Worm (Caenorhabditis elegans): ENCODE measurements around the gene srz-5.

- TF ChIP-seq F10B5.3 (tag; optimal IDR thresholded peaks at IDR 0.05) = no peak
- TF ChIP-seq ztf-11 (tag; optimal IDR thresholded peaks at IDR 0.05) = no peak
- no peak for TF ChIP-seq snpc-4 (tag; optimal IDR thresholded peaks at IDR 0.05)
- TF ChIP-seq ces-1 (GFP tag; optimal IDR thresholded peaks at IDR 0.05) = no peak
- TF ChIP-seq ama-1 (optimal IDR thresholded peaks at IDR 0.05) = no peak
- no peak for TF ChIP-seq ceh-82 (tag; optimal IDR thresholded peaks at IDR 0.05)
- no peak for TF ChIP-seq daf-12 (tag; optimal IDR thresholded peaks at IDR 0.05)
- 0 out of 2 replicates have a peak, but pooled peaks have one; percentile 74 for TF ChIP-seq ceh-20 (GFP tag; IDR thresholded peaks at IDR 0.05)
- TF ChIP-seq skn-1 (tag; optimal IDR thresholded peaks at IDR 0.05) = no peak
- TF ChIP-seq mxl-3 (GFP tag; optimal IDR thresholded peaks at IDR 0.05) = peak; percentile 15
- peak; percentile 75; the same call in 1 of the 2 replicates for TF ChIP-seq D1046.2 (GFP tag; IDR thresholded peaks at IDR 0.05)
- peak; percentile 30 for TF ChIP-seq jun-1 (tag; optimal IDR thresholded peaks at IDR 0.05)
- peak; percentile 32 for TF ChIP-seq unc-130 (GFP tag; optimal IDR thresholded peaks at IDR 0.05)
These were observed 6.7 kb upstream of the srz-5 start, which contains the start of gene W09G10.9 for ce11 chrII:3520988-3521850.
